Worm (Caenorhabditis elegans): Measurements from ENCODE around the gene ddo-1.

DNA sequence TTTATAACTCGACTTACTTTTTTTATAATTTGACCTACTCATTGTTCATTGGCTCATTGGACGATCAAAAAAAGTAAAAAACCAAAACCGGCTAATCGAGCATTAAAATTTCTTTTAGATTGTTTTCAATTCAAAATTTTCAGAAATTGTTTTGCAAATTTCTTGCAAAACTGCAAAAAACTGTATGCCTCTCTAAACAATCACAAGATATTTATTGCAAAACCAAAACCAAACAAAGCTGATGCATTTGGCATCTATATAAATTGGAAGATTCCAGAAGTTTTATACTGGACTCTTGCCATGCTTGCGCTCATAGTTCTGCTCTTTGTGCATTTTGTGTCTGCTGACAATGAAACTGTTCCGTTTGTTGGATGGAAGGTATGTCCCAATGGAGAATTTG, 597 bp upstream of the ddo-1 start, which contains the start of gene C47A10.12:
- TF ChIP-seq aly-2 (tag; optimal IDR thresholded peaks at IDR 0.05): no peak
- TF ChIP-seq ceh-28 (tag; optimal IDR thresholded peaks at IDR 0.05): no peak
- TF ChIP-seq pha-4 (tag; optimal IDR thresholded peaks at IDR 0.05): no peak
- TF ChIP-seq ztf-4 (tag; optimal IDR thresholded peaks at IDR 0.05): no peak
- TF ChIP-seq nfya-1 (tag; optimal IDR thresholded peaks at IDR 0.05; ENCODE audit: insufficient read depth): no peak
- TF ChIP-seq tbx-2 (tag; optimal IDR thresholded peaks at IDR 0.05): no peak
- no peak for TF ChIP-seq nhr-76 (tag; optimal IDR thresholded peaks at IDR 0.05)
- TF ChIP-seq mml-1 (tag; optimal IDR thresholded peaks at IDR 0.05): no peak
- no peak for TF ChIP-seq nhr-237 (tag; optimal IDR thresholded peaks at IDR 0.05)
- no peak for TF ChIP-seq unc-62 (GFP tag; optimal IDR thresholded peaks at IDR 0.05)
- TF ChIP-seq nhr-25 (tag; optimal IDR thresholded peaks at IDR 0.05): no peak
- no peak for TF ChIP-seq skn-1 (tag; optimal IDR thresholded peaks at IDR 0.05)

Measured in whole organism, L3 larva.